Worm (Caenorhabditis elegans) whole organism, L4 larva: ENCODE data around the gene irld-21.

Source experiments
- R02D3.7 ChIP-seq: fragments of 150-350 bp; sonication (generic microtip); optimal IDR thresholded peaks from 3 replicates; lab custom pipeline; 2014; ENCODE audit warnings: missing biosample characterization, missing genetic modification characterization
- hlh-30 ChIP-seq: sonication (generic microtip); optimal IDR thresholded peaks from 2 replicates; lab custom pipeline; 2017; ENCODE audit warnings: antibody characterized with exemption, mild to moderate bottlenecking, missing genetic modification characterization, missing compliant biosample characterization; ENCODE audit not compliant: insufficient read depth
- hmg-1.1 ChIP-seq: fragments of 200-800 bp; sonication (Bioruptor generic); IDR thresholded peaks from 2 replicates; pipeline ENCODE4 v1.3.6; 2022; ENCODE audit warnings: missing genetic modification reagents, missing genetic modification characterization, missing compliant biosample characterization
- lin-39 ChIP-seq: fragments of 150-350 bp; optimal IDR thresholded peaks from 2 replicates; lab custom pipeline; 2014; ENCODE audit warnings: missing biosample characterization, missing genetic modification reagents, missing genetic modification characterization
- nhr-28 ChIP-seq: fragments of 150-350 bp; optimal IDR thresholded peaks from 2 replicates; lab custom pipeline; 2014; ENCODE audit warnings: missing biosample characterization, missing genetic modification characterization
- nhr-76 ChIP-seq: fragments of 150-350 bp; optimal IDR thresholded peaks from 2 replicates; lab custom pipeline; 2014; ENCODE audit warnings: missing biosample characterization, missing genetic modification characterization

DNA sequence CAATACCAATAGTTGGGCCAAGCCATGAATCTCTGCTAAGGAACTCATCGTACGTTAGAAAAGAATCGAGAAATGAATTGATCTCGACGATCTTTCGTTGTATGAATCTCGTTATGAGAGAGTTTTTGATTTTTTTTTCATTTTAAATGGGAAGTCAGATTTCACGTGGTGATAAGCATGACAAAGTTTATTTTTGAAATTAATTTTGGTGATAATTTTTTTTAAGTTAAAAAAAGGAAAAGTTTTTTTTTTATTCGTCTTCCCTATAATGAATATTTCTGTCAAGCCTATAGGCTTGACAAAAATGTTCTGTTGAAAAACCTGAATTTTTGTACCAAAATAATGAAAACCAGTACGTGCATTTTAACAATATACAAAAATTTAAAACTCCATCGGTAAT is 13.7 kb upstream of the irld-21 start, which contains the start of gene K08F4.5:
- TF ChIP-seq lin-39 (tag; lab: Kevin White, UChicago) (no peak), nhr-28 (tag; lab: Kevin White, UChicago) (no peak), R02D3.7 (no peak), hlh-30 (no peak), hmg-1.1 (GFP tag; lab: Robert Waterston, UW) (no peak), nhr-76 (tag; lab: Kevin White, UChicago) (no peak)
